Worm (Caenorhabditis elegans): ENCODE measurements around the gene pid-1.

Gene pid-1

DNA sequence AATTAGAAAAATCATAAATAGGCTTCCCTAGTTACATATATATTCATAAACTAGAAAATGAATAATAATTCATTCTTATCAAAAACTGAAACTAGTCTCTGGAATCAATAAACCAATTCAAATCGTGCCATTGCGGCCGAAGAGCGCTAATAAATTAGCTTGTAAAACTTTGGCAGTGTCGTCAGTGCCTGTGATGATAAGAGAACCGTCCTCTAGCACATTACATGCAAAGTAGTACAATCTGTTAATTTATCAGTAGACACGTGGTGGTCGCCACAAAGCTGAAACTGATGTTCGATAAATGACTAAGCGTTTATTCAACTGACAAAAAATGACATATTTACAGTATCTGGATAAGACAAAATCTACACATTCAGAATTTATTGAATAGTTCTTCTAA is 5.3 kb upstream of the pid-1 start (continued):
- no peak for TF ChIP-seq egl-43 (GFP tag; IDR thresholded peaks at IDR 0.05)
- TF ChIP-seq hlh-30 (tag; optimal IDR thresholded peaks at IDR 0.05; ENCODE audit: insufficient read depth): peak; percentile 17
- TF ChIP-seq F10B5.3 (tag; optimal IDR thresholded peaks at IDR 0.05): no peak
- no peak for TF ChIP-seq set-16 (GFP tag; IDR thresholded peaks at IDR 0.05)
- TF ChIP-seq hlh-11 (tag; optimal IDR thresholded peaks at IDR 0.05): peak; percentile 82
- TF ChIP-seq tra-1 (GFP tag; IDR thresholded peaks at IDR 0.05): peak; percentile 76
- TF ChIP-seq F44E2.7 (GFP tag; IDR thresholded peaks at IDR 0.05): no peak
- TF ChIP-seq nhr-77 (tag; optimal IDR thresholded peaks at IDR 0.05): peak; percentile 21
- peak; percentile 98 for TF ChIP-seq php-3 (GFP tag; IDR thresholded peaks at IDR 0.05)
- peak; percentile 24 for TF ChIP-seq nhr-102 (tag; optimal IDR thresholded peaks at IDR 0.05)
- TF ChIP-seq fos-1 (tag; optimal IDR thresholded peaks at IDR 0.05): no peak
- TF ChIP-seq snpc-4 (tag; optimal IDR thresholded peaks at IDR 0.05): no peak
- TF ChIP-seq mep-1 (tag; optimal IDR thresholded peaks at IDR 0.05): no peak
- TF ChIP-seq Y75B8A.6 (GFP tag; IDR thresholded peaks at IDR 0.05): no peak
- no peak for TF ChIP-seq lim-7 (GFP tag; IDR thresholded peaks at IDR 0.05)
- TF ChIP-seq daf-16 (GFP tag; optimal IDR thresholded peaks at IDR 0.05): no peak
- peak; percentile 66 for TF ChIP-seq daf-16 (tag; optimal IDR thresholded peaks at IDR 0.05)
- no peak for TF ChIP-seq nhr-42 (GFP tag; IDR thresholded peaks at IDR 0.05)
- TF ChIP-seq ztf-11 (tag; optimal IDR thresholded peaks at IDR 0.05): no peak
- peak; percentile 88 for TF ChIP-seq mxl-3 (GFP tag; optimal IDR thresholded peaks at IDR 0.05)
- TF ChIP-seq R02D3.7 (tag; optimal IDR thresholded peaks at IDR 0.05): no peak
- no peak for TF ChIP-seq duxl-1 (tag; optimal IDR thresholded peaks at IDR 0.05; ENCODE audit: poor library complexity)
- no peak for TF ChIP-seq zfp-3 (GFP tag; conservative IDR thresholded peaks at IDR 0.05)
- TF ChIP-seq lin-38 (GFP tag; IDR thresholded peaks at IDR 0.05): no peak
- TF ChIP-seq lsy-2 (tag; optimal IDR thresholded peaks at IDR 0.05): peak in 1 of 2 experiments; percentile 11
- no peak for TF ChIP-seq daf-12 (tag; optimal IDR thresholded peaks at IDR 0.05)
- TF ChIP-seq snpc-1.2 (GFP tag; IDR thresholded peaks at IDR 0.05): no peak
- peak; percentile 84 for TF ChIP-seq lin-1 (GFP tag; IDR thresholded peaks at IDR 0.05)
- TF ChIP-seq ztf-7 (tag; optimal IDR thresholded peaks at IDR 0.05): no peak
- no peak for TF ChIP-seq D1046.2 (GFP tag; IDR thresholded peaks at IDR 0.05)
- TF ChIP-seq F26F4.8 (GFP tag; conservative IDR thresholded peaks at IDR 0.05): no peak
- no peak for TF ChIP-seq unc-39 (tag; optimal IDR thresholded peaks at IDR 0.05)
- TF ChIP-seq dmd-6 (GFP tag; IDR thresholded peaks at IDR 0.05): peak; percentile 92
- no peak for TF ChIP-seq ceh-44 (GFP tag; IDR thresholded peaks at IDR 0.05)

ce11 chrII:7694745-7695144 is 4.4 kb upstream of the pid-1 start:
- no peak for TF ChIP-seq aha-1 (tag)
- TF ChIP-seq zip-2 (tag; optimal IDR thresholded peaks at IDR 0.05): no peak
- no peak for TF ChIP-seq nhr-11 (tag; optimal IDR thresholded peaks at IDR 0.05)
- TF ChIP-seq spr-3 (GFP tag; optimal IDR thresholded peaks at IDR 0.05): no peak
- TF ChIP-seq hmg-1.1 (GFP tag; IDR thresholded peaks at IDR 0.05): no peak
- TF ChIP-seq rbr-2 (tag; optimal IDR thresholded peaks at IDR 0.05): no peak
- no peak for TF ChIP-seq mes-2 (tag; optimal IDR thresholded peaks at IDR 0.05; ENCODE audit: poor library complexity, severe bottlenecking)
- peak; percentile 54; the same call in 1 of the 2 replicates for TF ChIP-seq dmd-6 (GFP tag; IDR thresholded peaks at IDR 0.05)
- no peak for TF ChIP-seq ceh-62 (tag; optimal IDR thresholded peaks at IDR 0.05)
- TF ChIP-seq hif-1 (tag; optimal IDR thresholded peaks at IDR 0.05): no peak
- TF ChIP-seq nhr-42 (GFP tag; IDR thresholded peaks at IDR 0.05): no peak
- no peak for TF ChIP-seq ZK546.5 (tag; optimal IDR thresholded peaks at IDR 0.05)
- no peak for TF ChIP-seq nhr-111 (GFP tag; optimal IDR thresholded peaks at IDR 0.05)
- TF ChIP-seq sdz-12 (GFP tag; optimal IDR thresholded peaks at IDR 0.05): no peak
- TF ChIP-seq nhr-77 (tag; optimal IDR thresholded peaks at IDR 0.05): peak; percentile 37
- no peak for TF ChIP-seq F10B5.3 (tag; optimal IDR thresholded peaks at IDR 0.05)
- TF ChIP-seq Y5F2A.4 (GFP tag; optimal IDR thresholded peaks at IDR 0.05): no peak
- TF ChIP-seq pha-4 (GFP tag; IDR thresholded peaks at IDR 0.05): no peak
- TF ChIP-seq pha-4 (tag; optimal IDR thresholded peaks at IDR 0.05): no peak
- no peak for TF ChIP-seq ceh-44 (GFP tag; IDR thresholded peaks at IDR 0.05)
- no peak for TF ChIP-seq lin-39 (tag; optimal IDR thresholded peaks at IDR 0.05)
- no peak for TF ChIP-seq nhr-102 (tag; optimal IDR thresholded peaks at IDR 0.05)
- no peak for TF ChIP-seq lin-29 (GFP tag; IDR thresholded peaks at IDR 0.05)
- peak in 1 of 2 experiments; percentile 17 for TF ChIP-seq mdl-1 (tag; optimal IDR thresholded peaks at IDR 0.05)
- TF ChIP-seq daf-19 (GFP tag; conservative IDR thresholded peaks at IDR 0.05): no peak
